Worm (Caenorhabditis elegans) whole organism, early embryonic: Measurements from ENCODE around the gene W01F3.2.

ENCODE experiments used
- B0310.2 ChIP-seq: sonication (generic microtip); optimal IDR thresholded peaks from 2 replicates; lab custom pipeline; 2016; ENCODE audit warnings: mild to moderate bottlenecking, missing genetic modification characterization, missing compliant biosample characterization
- ama-1 ChIP-seq: fragments of 150-350 bp; optimal IDR thresholded peaks from 2 replicates; lab custom pipeline; 2014
- ceh-13 ChIP-seq: fragments of 200-800 bp; sonication (Bioruptor generic); optimal IDR thresholded peaks from 2 replicates; lab custom pipeline; 2018; ENCODE audit warnings: mild to moderate bottlenecking, missing genetic modification characterization, missing compliant biosample characterization
- flt-1 ChIP-seq: fragments of 200-800 bp; sonication (Bioruptor generic); IDR thresholded peaks from 2 replicates; pipeline ENCODE4 v1.3.6; 2022; ENCODE audit warnings: missing genetic modification characterization, missing compliant biosample characterization
- hmg-4 ChIP-seq: fragments of 200-800 bp; sonication (Bioruptor generic); optimal IDR thresholded peaks from 2 replicates; lab custom pipeline; 2018; ENCODE audit warnings: mild to moderate bottlenecking, missing genetic modification characterization, missing compliant biosample characterization
- hnd-1 ChIP-seq: sonication (generic microtip); optimal IDR thresholded peaks from 2 replicates; lab custom pipeline; 2016; ENCODE audit warnings: missing genetic modification characterization, missing compliant biosample characterization
- pes-1 ChIP-seq: fragments of 200-800 bp; sonication (Bioruptor generic); IDR thresholded peaks from 2 replicates; pipeline ENCODE4 v1.3.6; 2022; ENCODE audit warnings: missing genetic modification reagents, missing genetic modification characterization, missing compliant biosample characterization
- tbx-11 ChIP-seq: fragments of 200-800 bp; sonication (Bioruptor generic); IDR thresholded peaks from 2 replicates; pipeline ENCODE4 v1.3.6; 2022; ENCODE audit warnings: missing genetic modification characterization, missing compliant biosample characterization

DNA sequence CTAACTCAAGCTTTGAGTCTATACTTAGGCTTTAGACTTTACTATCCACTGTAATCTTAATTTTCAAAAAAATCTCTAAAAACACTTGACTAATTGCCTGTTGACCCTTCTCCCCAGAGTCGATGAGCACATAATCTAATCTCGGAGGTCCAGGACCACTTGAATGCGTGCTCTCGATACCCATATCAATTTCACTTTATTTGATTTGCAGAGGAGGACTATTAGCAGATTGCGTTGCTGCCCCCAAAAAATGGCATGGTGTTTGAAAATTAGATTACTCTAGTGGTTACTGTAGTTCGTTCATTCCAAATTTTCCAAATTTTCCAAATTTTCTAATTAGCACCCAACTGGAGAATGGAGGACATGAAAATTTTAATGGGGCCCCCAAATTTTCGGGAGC is 14.6 kb upstream of the W01F3.2 start:
- TF ChIP-seq ama-1 (no peak), flt-1 (no peak), hmg-4 (no peak), hnd-1 (tag; lab: Kevin White, UChicago) (no peak), B0310.2 (tag; lab: Kevin White, UChicago) (no peak), tbx-11 (GFP tag; lab: Robert Waterston, UW) (no peak), ceh-13 (GFP tag; lab: Kevin White, UChicago) (no peak), pes-1 (GFP tag; lab: Robert Waterston, UW) (no peak)
